Fruit fly (Drosophila melanogaster) whole organism, embryonic: ENCODE data around the gene E2f1.
A peak's percentile ranks its signal among the peaks of the same experiment; 100 is the strongest.

Experiments used
- Abd-B ChIP-seq: fragments of 200-800 bp; sonication (Bioruptor generic); optimal IDR thresholded peaks from 2 replicates; lab custom pipeline; 2018; ENCODE audit warnings: missing biosample characterization, mild to moderate bottlenecking, missing genetic modification characterization, moderate library complexity
- Atf-2 ChIP-seq: fragments of 200-800 bp; sonication (Bioruptor generic); optimal IDR thresholded peaks from 2 replicates; lab custom pipeline; 2016; ENCODE audit warnings: missing biosample characterization, missing genetic modification characterization
- CG11560 ChIP-seq: fragments of 200-800 bp; sonication (Bioruptor generic); IDR thresholded peaks from 3 replicates; pipeline ENCODE4 v1.3.6; 2022; ENCODE audit warnings: missing biosample characterization, missing genetic modification characterization
- CG12659 ChIP-seq: fragments of 200-800 bp; sonication (Bioruptor generic); optimal IDR thresholded peaks from 3 replicates; lab custom pipeline; 2017; ENCODE audit warnings: mild to moderate bottlenecking, missing biosample characterization, missing genetic modification reagents, missing genetic modification characterization
- CG13624 ChIP-seq: fragments of 200-800 bp; sonication (Bioruptor generic); optimal IDR thresholded peaks from 2 replicates; lab custom pipeline; 2016; ENCODE audit warnings: missing biosample characterization, missing genetic modification characterization
- CG17829 ChIP-seq: fragments of 200-800 bp; optimal IDR thresholded peaks from 2 replicates; lab custom pipeline; 2019; ENCODE audit warnings: missing biosample characterization, mild to moderate bottlenecking, missing genetic modification characterization, moderate library complexity
- CG2712 ChIP-seq: fragments of 200-800 bp; optimal IDR thresholded peaks from 3 replicates; lab custom pipeline; 2019; ENCODE audit warnings: missing biosample characterization, mild to moderate bottlenecking, missing genetic modification characterization, moderate library complexity
- CG3163 ChIP-seq: fragments of 200-800 bp; sonication (Bioruptor generic); optimal IDR thresholded peaks from 3 replicates; lab custom pipeline; 2016; ENCODE audit warnings: missing biosample characterization, missing genetic modification characterization
- CG3726 ChIP-seq: fragments of 200-800 bp; sonication (Bioruptor generic); IDR thresholded peaks from 3 replicates; pipeline ENCODE4, ENCODE4 v1.3.6; 2022; ENCODE audit warnings: missing biosample characterization, missing genetic modification characterization
- CG3995 ChIP-seq: fragments of 200-800 bp; sonication (Bioruptor generic); optimal IDR thresholded peaks from 3 replicates; lab custom pipeline; 2016; ENCODE audit warnings: missing biosample characterization, missing genetic modification characterization
- CG5180 ChIP-seq: fragments of 200-800 bp; sonication (Bioruptor generic); optimal IDR thresholded peaks from 3 replicates; lab custom pipeline; 2017; ENCODE audit warnings: missing biosample characterization, missing genetic modification characterization, mild to moderate bottlenecking, moderate library complexity, missing genetic modification reagents
- CG6791 ChIP-seq: fragments of 200-800 bp; sonication (Bioruptor generic); IDR thresholded peaks from 3 replicates; pipeline ENCODE4 v1.3.6; 2022; ENCODE audit warnings: missing biosample characterization, missing genetic modification characterization; ENCODE audit not compliant: partially characterized antibody
- CG7271 ChIP-seq: fragments of 200-800 bp; sonication (Bioruptor generic); optimal IDR thresholded peaks from 2 replicates; lab custom pipeline; 2018; ENCODE audit warnings: missing biosample characterization, mild to moderate bottlenecking, missing genetic modification characterization, moderate library complexity
- CG7357 ChIP-seq: fragments of 200-800 bp; sonication (Bioruptor generic); IDR thresholded peaks from 3 replicates; pipeline ENCODE4 v1.3.6; 2022; ENCODE audit warnings: missing biosample characterization, missing genetic modification characterization
- CG8290 ChIP-seq, 3 experiments: fragments of 200-800 bp; sonication (Bioruptor generic); optimal IDR thresholded peaks; 2 replicates each; lab custom pipeline; 2016 to 2019; ENCODE audit warnings: missing biosample characterization in 3 of 3, missing genetic modification characterization in 3 of 3, mild to moderate bottlenecking in 2 of 3, moderate library complexity in 1 of 3
- D19B ChIP-seq: fragments of 200-800 bp; sonication (Bioruptor generic); optimal IDR thresholded peaks from 2 replicates; lab custom pipeline; 2017; ENCODE audit warnings: missing biosample characterization, mild to moderate bottlenecking, missing genetic modification characterization
- Dfd ChIP-seq, 2 experiments: fragments of >200 bp; optimal IDR thresholded peaks; 2 replicates each; lab custom pipeline; 2017; ENCODE audit warnings: missing biosample characterization in 2 of 2, missing genetic modification characterization in 2 of 2
- Dip3 ChIP-seq: fragments of 200-800 bp; sonication (Bioruptor generic); optimal IDR thresholded peaks from 3 replicates; lab custom pipeline; 2016; ENCODE audit warnings: missing biosample characterization, missing genetic modification characterization
- Hey ChIP-seq: fragments of 200-800 bp; sonication (Bioruptor generic); optimal IDR thresholded peaks from 3 replicates; lab custom pipeline; 2018; ENCODE audit warnings: missing biosample characterization, mild to moderate bottlenecking, missing genetic modification characterization
- Hmx ChIP-seq: fragments of 200-800 bp; sonication (Bioruptor generic); optimal IDR thresholded peaks from 2 replicates; lab custom pipeline; 2016; ENCODE audit warnings: missing biosample characterization, missing genetic modification characterization
- Hr3 ChIP-seq: fragments of 200-800 bp; sonication (Bioruptor generic); optimal IDR thresholded peaks from 3 replicates; lab custom pipeline; 2016; ENCODE audit warnings: missing biosample characterization, missing genetic modification characterization
- Hr39 ChIP-seq: fragments of >200 bp; optimal IDR thresholded peaks from 2 replicates; lab custom pipeline; 2017
- Oaz ChIP-seq: fragments of 200-800 bp; sonication (Bioruptor generic); IDR thresholded peaks from 2 replicates; pipeline ENCODE4 v1.3.6; 2022; ENCODE audit warnings: missing biosample characterization, missing genetic modification characterization
- Spps ChIP-seq: fragments of 200-800 bp; sonication (Bioruptor generic); optimal IDR thresholded peaks from 2 replicates; lab custom pipeline; 2018; ENCODE audit warnings: missing biosample characterization, mild to moderate bottlenecking, missing genetic modification characterization
- Vsx1 ChIP-seq: fragments of 200-800 bp; sonication (Bioruptor generic); optimal IDR thresholded peaks from 2 replicates; lab custom pipeline; 2017; ENCODE audit warnings: missing biosample characterization, mild to moderate bottlenecking, missing genetic modification characterization, missing genetic modification reagents
- ac ChIP-seq: fragments of 200-800 bp; sonication (Bioruptor generic); optimal IDR thresholded peaks from 3 replicates; lab custom pipeline; 2017; ENCODE audit warnings: missing biosample characterization, mild to moderate bottlenecking, missing genetic modification characterization
- cg ChIP-seq: fragments of 200-800 bp; sonication (Bioruptor generic); optimal IDR thresholded peaks from 3 replicates; lab custom pipeline; 2019; ENCODE audit warnings: missing biosample characterization, mild to moderate bottlenecking, missing genetic modification characterization, moderate library complexity
- chn ChIP-seq: fragments of 200-800 bp; sonication (Bioruptor generic); optimal IDR thresholded peaks from 2 replicates; lab custom pipeline; 2016; ENCODE audit warnings: missing biosample characterization, missing genetic modification characterization
- corto ChIP-seq: fragments of 200-800 bp; sonication (Bioruptor generic); optimal IDR thresholded peaks from 2 replicates; lab custom pipeline; 2016; ENCODE audit warnings: missing biosample characterization, mild to moderate bottlenecking, missing genetic modification characterization, moderate library complexity
- dati ChIP-seq: fragments of 200-800 bp; sonication (Bioruptor generic); IDR thresholded peaks from 2 replicates; pipeline ENCODE4 v1.3.6; 2022; ENCODE audit warnings: missing biosample characterization, missing genetic modification characterization
- esg ChIP-seq: fragments of 200-800 bp; sonication (Bioruptor generic); conservative IDR thresholded peaks from 2 replicates; pipeline ENCODE4 v1.3.6; 2022; ENCODE audit warnings: missing biosample characterization, missing genetic modification characterization
- fd3F ChIP-seq: fragments of 200-800 bp; sonication (Bioruptor generic); optimal IDR thresholded peaks from 2 replicates; lab custom pipeline; 2018; ENCODE audit warnings: missing biosample characterization, mild to moderate bottlenecking, missing genetic modification characterization, moderate library complexity
- fru ChIP-seq: fragments of >200 bp; optimal IDR thresholded peaks from 2 replicates; lab custom pipeline; 2017
- gce ChIP-seq: fragments of 200-800 bp; sonication (Bioruptor generic); IDR thresholded peaks from 3 replicates; pipeline ENCODE4 v1.3.6; 2022; ENCODE audit warnings: missing biosample characterization, missing genetic modification characterization
- gcm2 ChIP-seq: fragments of 200-800 bp; sonication (Bioruptor generic); optimal IDR thresholded peaks from 2 replicates; lab custom pipeline; 2016; ENCODE audit warnings: missing biosample characterization, missing genetic modification characterization
- hb ChIP-seq: fragments of 200-800 bp; sonication (Bioruptor generic); IDR thresholded peaks from 3 replicates; pipeline ENCODE4 v1.3.6; 2022; ENCODE audit warnings: missing biosample characterization, missing genetic modification characterization; ENCODE audit not compliant: partially characterized antibody
- klu ChIP-seq: fragments of 200-800 bp; sonication (Bioruptor generic); IDR thresholded peaks from 2 replicates; pipeline ENCODE4 v1.3.6; 2022; ENCODE audit warnings: missing biosample characterization, missing genetic modification characterization
- mirr ChIP-seq: fragments of 200-800 bp; sonication (Bioruptor generic); optimal IDR thresholded peaks from 3 replicates; lab custom pipeline; 2018; ENCODE audit warnings: missing biosample characterization, mild to moderate bottlenecking, missing genetic modification characterization
- org-1 ChIP-seq: fragments of 200-800 bp; sonication (Bioruptor generic); optimal IDR thresholded peaks from 2 replicates; lab custom pipeline; 2017; ENCODE audit warnings: missing biosample characterization, missing genetic modification characterization
- otp ChIP-seq: fragments of 200-800 bp; sonication (Bioruptor generic); IDR thresholded peaks from 3 replicates; pipeline ENCODE4, ENCODE4 v1.3.6; 2022; ENCODE audit warnings: missing biosample characterization, missing genetic modification characterization
- prd ChIP-seq, 3 experiments: fragments of >200 bp in 2 of 3; fragments of 200-800 bp in 1 of 3; sonication (Bioruptor generic) in 1 of 3; optimal IDR thresholded peaks in 2 of 3; IDR thresholded peaks in 1 of 3; 2 replicates in 2 of 3; 3 replicates in 1 of 3; pipeline versions ENCODE4 v1.3.6 to Lab custom; 2017 to 2022; ENCODE audit warnings: missing biosample characterization in 1 of 3, missing genetic modification characterization in 1 of 3
- sens-2 ChIP-seq: fragments of 200-800 bp; sonication (Bioruptor generic); IDR thresholded peaks from 2 replicates; pipeline ENCODE4 v1.3.6; 2022; ENCODE audit warnings: missing biosample characterization, missing genetic modification characterization
- so ChIP-seq: fragments of 200-800 bp; sonication (Bioruptor generic); IDR thresholded peaks from 3 replicates; pipeline ENCODE4 v1.3.6; 2022; ENCODE audit warnings: missing biosample characterization, missing genetic modification characterization
- sob ChIP-seq: fragments of 200-800 bp; sonication (Bioruptor generic); IDR thresholded peaks from 2 replicates; pipeline ENCODE4 v1.3.6; 2022; ENCODE audit warnings: missing biosample characterization, missing genetic modification characterization
- stwl ChIP-seq: fragments of 200-800 bp; sonication (Bioruptor generic); optimal IDR thresholded peaks from 3 replicates; lab custom pipeline; 2018; ENCODE audit warnings: missing biosample characterization, mild to moderate bottlenecking, missing genetic modification characterization, moderate library complexity
- sug ChIP-seq: fragments of 200-800 bp; optimal IDR thresholded peaks from 2 replicates; lab custom pipeline; 2019; ENCODE audit warnings: missing biosample characterization, mild to moderate bottlenecking, missing genetic modification characterization, moderate library complexity
- tio ChIP-seq: fragments of 200-800 bp; sonication (Bioruptor generic); optimal IDR thresholded peaks from 2 replicates; lab custom pipeline; 2017; ENCODE audit warnings: missing biosample characterization, missing genetic modification characterization, inconsistent platforms
- twi ChIP-seq: fragments of 200-800 bp; optimal IDR thresholded peaks from 2 replicates; lab custom pipeline; 2019; ENCODE audit warnings: missing biosample characterization, mild to moderate bottlenecking, missing genetic modification characterization, moderate library complexity
- unpg ChIP-seq: fragments of 200-800 bp; sonication (Bioruptor generic); optimal IDR thresholded peaks from 3 replicates; lab custom pipeline; 2018; ENCODE audit warnings: missing biosample characterization, mild to moderate bottlenecking, missing genetic modification characterization, moderate library complexity
- wor ChIP-seq: fragments of 200-800 bp; sonication (Bioruptor generic); IDR thresholded peaks from 2 replicates; pipeline ENCODE4 v1.3.6; 2022; ENCODE audit warnings: missing biosample characterization, missing genetic modification characterization

Gene E2f1

DNA sequence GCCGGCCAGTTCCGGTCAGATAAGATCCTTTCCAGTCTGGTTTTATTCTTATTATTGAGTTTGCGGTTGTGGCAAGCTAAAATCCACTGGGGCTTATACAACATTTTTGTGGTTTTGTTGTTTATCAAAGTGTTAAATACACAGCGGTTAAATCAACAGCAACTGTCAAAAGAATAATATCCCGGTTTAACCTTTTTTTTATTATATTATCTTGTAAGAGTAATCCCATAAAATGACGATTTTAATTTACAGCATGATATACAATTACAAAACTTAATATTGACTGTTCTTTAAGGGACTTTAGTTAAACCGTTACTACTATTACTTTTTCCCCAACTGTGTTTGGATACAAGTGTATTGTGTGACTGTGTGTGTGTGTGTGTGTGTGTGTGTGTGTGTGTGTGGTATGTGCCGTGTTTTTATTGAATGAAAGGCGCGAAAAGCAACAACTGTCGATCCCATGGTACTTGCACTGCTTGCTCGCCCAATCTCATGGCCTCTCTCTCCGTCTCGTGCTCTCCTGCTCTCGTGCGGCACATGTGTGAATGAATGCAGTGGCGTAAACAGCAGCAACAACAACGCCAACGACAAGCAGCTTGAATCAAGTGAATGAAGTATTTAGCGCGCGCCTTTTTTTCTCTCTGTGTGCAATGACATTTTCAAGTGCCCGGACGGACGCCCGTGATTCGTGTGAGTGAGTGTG, 71.0 kb downstream of the E2f1 start (continued):
- TF ChIP-seq prd (optimal IDR thresholded peaks at IDR 0.05; lab: Kevin White, UChicago) (no peak), prd (GFP tag; IDR thresholded peaks at IDR 0.05; lab: Robert Waterston, UW) (no peak), stwl (peak; percentile 67), Oaz (no peak), CG3163 (no peak), unpg (GFP tag; lab: Kevin White, UChicago) (peak; percentile 47), ac (GFP tag; lab: Kevin White, UChicago) (peak; percentile 6), hb (GFP tag; lab: Robert Waterston, UW) (no peak), Hr3 (GFP tag; lab: Kevin White, UChicago) (no peak), Atf-2 (GFP tag; lab: Kevin White, UChicago) (no peak), Vsx1 (GFP tag; lab: Kevin White, UChicago) (no peak), org-1 (no peak), CG3995 (GFP tag; lab: Kevin White, UChicago) (no peak), gce (no peak; the same call in 2 of the 3 replicates), D19B (GFP tag; lab: Kevin White, UChicago) (no peak), CG6791 (no peak), CG8290 (GFP tag; optimal IDR thresholded peaks at IDR 0.05; lab: Kevin White, UChicago) (no peak), CG8290 (tag; optimal IDR thresholded peaks at IDR 0.05; lab: Kevin White, UChicago) (peak in 1 of 2 experiments; percentile 35), sug (no peak), Dfd (GFP tag; optimal IDR thresholded peaks at IDR 0.05; lab: Kevin White, UChicago) (peak; percentile 26 to 83), twi (tag; lab: Kevin White, UChicago) (peak; percentile 88), corto (GFP tag; lab: Kevin White, UChicago) (no peak), CG7271 (no peak), Abd-B (GFP tag; lab: Kevin White, UChicago) (no peak), fru (no peak), Hr39 (lab: Kevin White, UChicago) (no peak), mirr (no peak), CG13624 (GFP tag; lab: Kevin White, UChicago) (no peak), tio (no peak), sens-2 (GFP tag; lab: Robert Waterston, UW) (no peak), CG2712 (peak; percentile 16), Spps (tag; lab: Kevin White, UChicago) (no peak), fd3F (peak; percentile 16), sob (GFP tag; lab: Robert Waterston, UW) (no peak), gcm2 (GFP tag; lab: Kevin White, UChicago) (no peak), CG11560 (tag; lab: Robert Waterston, UW) (no peak), otp (GFP tag; lab: Robert Waterston, UW) (no peak), so (GFP tag; lab: Robert Waterston, UW) (no peak), chn (no peak), Hmx (GFP tag; lab: Kevin White, UChicago) (no peak), klu (no peak), cg (peak; percentile 85), wor (GFP tag; lab: Robert Waterston, UW) (no peak), esg (GFP tag; lab: Robert Waterston, UW) (no peak; the same call in 1 of the 2 replicates), Dip3 (no peak), CG12659 (GFP tag; lab: Kevin White, UChicago) (peak; percentile 1), dati (GFP tag; lab: Robert Waterston, UW) (no peak), Hey (tag; lab: Kevin White, UChicago) (no peak), CG5180 (GFP tag; lab: Kevin White, UChicago) (no peak), CG17829 (tag; lab: Kevin White, UChicago) (no peak), CG3726 (no peak), CG7357 (no peak)
